Fruit fly (Drosophila melanogaster) whole organism, embryonic: ENCODE measurements around the gene Tehao.

Source experiments
- Abd-B ChIP-seq: fragments of 200-800 bp; sonication (Bioruptor generic); optimal IDR thresholded peaks from 2 replicates; lab custom pipeline; 2018; ENCODE audit warnings: missing biosample characterization, mild to moderate bottlenecking, missing genetic modification characterization, moderate library complexity
- Asciz ChIP-seq: fragments of 200-800 bp; sonication (Bioruptor generic); optimal IDR thresholded peaks from 2 replicates; lab custom pipeline; 2017; ENCODE audit warnings: missing biosample characterization, mild to moderate bottlenecking, missing genetic modification characterization, missing genetic modification reagents
- Bdp1 ChIP-seq: fragments of 200-800 bp; sonication (Bioruptor generic); optimal IDR thresholded peaks from 3 replicates; lab custom pipeline; 2016; ENCODE audit warnings: missing biosample characterization, missing genetic modification characterization
- CG11247 ChIP-seq: fragments of 200-800 bp; sonication (Bioruptor generic); IDR thresholded peaks from 2 replicates; pipeline ENCODE4 v1.3.6; 2022; ENCODE audit warnings: missing biosample characterization, missing genetic modification characterization
- CG11696 ChIP-seq: fragments of 200-800 bp; sonication (Bioruptor generic); IDR thresholded peaks from 2 replicates; pipeline ENCODE4 v1.3.6; 2022; ENCODE audit warnings: missing biosample characterization, missing genetic modification characterization
- CG11723 ChIP-seq: fragments of 200-800 bp; sonication (Bioruptor generic); optimal IDR thresholded peaks from 2 replicates; lab custom pipeline; 2017; ENCODE audit warnings: missing biosample characterization, mild to moderate bottlenecking, missing genetic modification characterization
- CG12236 ChIP-seq: fragments of 200-800 bp; sonication (Bioruptor generic); optimal IDR thresholded peaks from 2 replicates; lab custom pipeline; 2016; ENCODE audit warnings: missing biosample characterization, missing genetic modification characterization
- CG1233 ChIP-seq: fragments of 200-800 bp; sonication (Bioruptor generic); optimal IDR thresholded peaks from 4 replicates; lab custom pipeline; 2018; ENCODE audit warnings: missing biosample characterization, mild to moderate bottlenecking, missing genetic modification characterization
- CG12769 ChIP-seq: fragments of 200-800 bp; sonication (Bioruptor generic); optimal IDR thresholded peaks from 2 replicates; lab custom pipeline; 2019; ENCODE audit warnings: missing biosample characterization, mild to moderate bottlenecking, missing genetic modification characterization, moderate library complexity
- CG14050 ChIP-seq: fragments of 200-800 bp; sonication (Bioruptor generic); IDR thresholded peaks from 3 replicates; pipeline ENCODE4 v1.3.6; 2022; ENCODE audit warnings: missing biosample characterization, missing genetic modification characterization
- CG16813 ChIP-seq: fragments of 200-800 bp; sonication (Bioruptor generic); IDR thresholded peaks from 3 replicates; pipeline ENCODE4 v1.3.6; 2022; ENCODE audit warnings: missing biosample characterization, missing genetic modification characterization; ENCODE audit not compliant: partially characterized antibody
- CG17328 ChIP-seq: fragments of 200-800 bp; sonication (Bioruptor generic); IDR thresholded peaks from 2 replicates; pipeline ENCODE4 v1.3.6; 2022; ENCODE audit warnings: missing biosample characterization, missing genetic modification characterization
- CG17385 ChIP-seq: fragments of 200-800 bp; sonication (Bioruptor generic); optimal IDR thresholded peaks from 3 replicates; lab custom pipeline; 2018; ENCODE audit warnings: missing biosample characterization, mild to moderate bottlenecking, missing genetic modification characterization
- CG17912 ChIP-seq: fragments of 200-800 bp; sonication (Bioruptor generic); optimal IDR thresholded peaks from 2 replicates; lab custom pipeline; 2018; ENCODE audit warnings: missing biosample characterization, mild to moderate bottlenecking, missing genetic modification characterization
- CG18476 ChIP-seq: fragments of 200-800 bp; sonication (Bioruptor generic); optimal IDR thresholded peaks from 2 replicates; lab custom pipeline; 2016; ENCODE audit warnings: missing biosample characterization, mild to moderate bottlenecking, missing genetic modification characterization
- CG3847 ChIP-seq: fragments of 200-800 bp; sonication (Bioruptor generic); IDR thresholded peaks from 2 replicates; pipeline ENCODE4 v1.3.6; 2022; ENCODE audit warnings: missing biosample characterization, missing genetic modification characterization
- CG4328 ChIP-seq: fragments of 200-800 bp; sonication (Bioruptor generic); optimal IDR thresholded peaks from 3 replicates; lab custom pipeline; 2017; ENCODE audit warnings: missing biosample characterization, missing genetic modification reagents, missing genetic modification characterization
- CG4730 ChIP-seq: fragments of 200-800 bp; sonication (Bioruptor generic); IDR thresholded peaks from 2 replicates; pipeline ENCODE4 v1.3.6; 2022; ENCODE audit warnings: missing biosample characterization, missing genetic modification characterization
- CG5180 ChIP-seq: fragments of 200-800 bp; sonication (Bioruptor generic); optimal IDR thresholded peaks from 3 replicates; lab custom pipeline; 2017; ENCODE audit warnings: missing biosample characterization, missing genetic modification characterization, mild to moderate bottlenecking, moderate library complexity, missing genetic modification reagents
- CG6254 ChIP-seq: fragments of 200-800 bp; sonication (Bioruptor generic); optimal IDR thresholded peaks from 3 replicates; lab custom pipeline; 2017; ENCODE audit warnings: mild to moderate bottlenecking, missing biosample characterization, missing genetic modification reagents, missing genetic modification characterization
- CG6272 ChIP-seq: fragments of 200-800 bp; sonication (Bioruptor generic); IDR thresholded peaks from 2 replicates; pipeline ENCODE4 v1.3.6; 2022; ENCODE audit warnings: missing biosample characterization, missing genetic modification characterization
- CG8765 ChIP-seq: fragments of 200-800 bp; sonication (Bioruptor generic); IDR thresholded peaks from 2 replicates; pipeline ENCODE4 v1.3.6; 2022; ENCODE audit warnings: missing biosample characterization, missing genetic modification characterization
- CTCF ChIP-seq: fragments of 200-800 bp; sonication (Bioruptor generic); optimal IDR thresholded peaks from 2 replicates; lab custom pipeline; 2017; ENCODE audit warnings: missing biosample characterization, mild to moderate bottlenecking, missing genetic modification characterization, moderate library complexity
- CkIIα-i1 ChIP-seq: fragments of 200-800 bp; sonication (Bioruptor generic); IDR thresholded peaks from 2 replicates; pipeline ENCODE4 v1.3.6; 2022; ENCODE audit warnings: missing biosample characterization, missing genetic modification characterization
- CoRest ChIP-seq: fragments of 200-800 bp; sonication (Bioruptor generic); optimal IDR thresholded peaks from 3 replicates; lab custom pipeline; 2018; ENCODE audit warnings: missing biosample characterization, mild to moderate bottlenecking, missing genetic modification characterization, moderate library complexity
- D19A ChIP-seq: fragments of 200-800 bp; optimal IDR thresholded peaks from 3 replicates; lab custom pipeline; 2019; ENCODE audit warnings: missing biosample characterization, mild to moderate bottlenecking, missing genetic modification characterization, moderate library complexity
- E2f1 ChIP-seq: fragments of 200-800 bp; sonication (Bioruptor generic); IDR thresholded peaks from 2 replicates; pipeline ENCODE4 v1.3.6; 2022; ENCODE audit warnings: missing biosample characterization, missing genetic modification characterization
- Elba2 ChIP-seq: fragments of 200-800 bp; sonication (Bioruptor generic); optimal IDR thresholded peaks from 3 replicates; lab custom pipeline; 2016; ENCODE audit warnings: missing biosample characterization, missing genetic modification characterization
- Ets97D ChIP-seq: fragments of 200-800 bp; sonication (Bioruptor generic); optimal IDR thresholded peaks from 3 replicates; lab custom pipeline; 2016; ENCODE audit warnings: missing biosample characterization, missing genetic modification characterization
- Gug ChIP-seq: fragments of 200-800 bp; sonication (Bioruptor generic); IDR thresholded peaks from 4 replicates; pipeline ENCODE4 v1.3.6; 2022; ENCODE audit warnings: missing biosample characterization, missing genetic modification characterization
- Kr ChIP-seq: fragments of 200-800 bp; sonication (Bioruptor generic); optimal IDR thresholded peaks from 2 replicates; lab custom pipeline; 2017; ENCODE audit warnings: missing biosample characterization, mild to moderate bottlenecking, missing genetic modification characterization
- Max ChIP-seq: fragments of 200-800 bp; sonication (Bioruptor generic); optimal IDR thresholded peaks from 2 replicates; lab custom pipeline; 2016; ENCODE audit warnings: missing biosample characterization, mild to moderate bottlenecking, missing genetic modification characterization
- Meics ChIP-seq: fragments of 200-800 bp; sonication (Bioruptor generic); optimal IDR thresholded peaks from 2 replicates; lab custom pipeline; 2017; ENCODE audit warnings: missing biosample characterization, mild to moderate bottlenecking, missing genetic modification characterization
- Neu2 ChIP-seq: fragments of 200-800 bp; sonication (Bioruptor generic); optimal IDR thresholded peaks from 3 replicates; lab custom pipeline; 2016; ENCODE audit warnings: missing biosample characterization, missing genetic modification characterization, borderline replicate concordance
- Ravus ChIP-seq: fragments of 200-800 bp; sonication (Bioruptor generic); IDR thresholded peaks from 2 replicates; pipeline ENCODE4 v1.3.6; 2022; ENCODE audit warnings: missing biosample characterization, missing genetic modification characterization
- Scr ChIP-seq: fragments of 200-800 bp; sonication (Bioruptor generic); IDR thresholded peaks from 2 replicates; pipeline ENCODE4 v1.3.6; 2022; ENCODE audit warnings: missing biosample characterization, missing genetic modification characterization; ENCODE audit not compliant: partially characterized antibody
- Ssrp ChIP-seq: fragments of 200-800 bp; sonication (Bioruptor generic); optimal IDR thresholded peaks from 2 replicates; lab custom pipeline; 2018; ENCODE audit warnings: missing biosample characterization, mild to moderate bottlenecking, missing genetic modification characterization, moderate library complexity
- bab2 ChIP-seq: fragments of 200-800 bp; sonication (Bioruptor generic); optimal IDR thresholded peaks from 2 replicates; lab custom pipeline; 2016; ENCODE audit warnings: missing biosample characterization, missing genetic modification characterization
- chinmo ChIP-seq: fragments of 200-800 bp; sonication (Bioruptor generic); IDR thresholded peaks from 4 replicates; pipeline ENCODE4 v1.3.6; 2022; ENCODE audit warnings: missing biosample characterization, missing genetic modification characterization; ENCODE audit not compliant: partially characterized antibody
- danr ChIP-seq: fragments of 200-800 bp; sonication (Bioruptor generic); IDR thresholded peaks from 2 replicates; pipeline ENCODE4 v1.3.6; 2022; ENCODE audit warnings: missing biosample characterization, missing genetic modification characterization
- dimm ChIP-seq: fragments of 200-800 bp; sonication (Bioruptor generic); IDR thresholded peaks from 2 replicates; pipeline ENCODE4 v1.3.6; 2022; ENCODE audit warnings: missing biosample characterization, missing genetic modification characterization
- exex ChIP-seq: fragments of 200-800 bp; sonication (Bioruptor generic); optimal IDR thresholded peaks from 4 replicates; lab custom pipeline; 2018; ENCODE audit warnings: missing biosample characterization, mild to moderate bottlenecking, missing genetic modification characterization, moderate library complexity
- fu2 ChIP-seq: fragments of 200-800 bp; sonication (Bioruptor generic); optimal IDR thresholded peaks from 2 replicates; lab custom pipeline; 2016; ENCODE audit warnings: missing biosample characterization, missing genetic modification characterization
- hkb ChIP-seq, 2 experiments: fragments of 200-800 bp in 1 of 2; fragments of >200 bp in 1 of 2; sonication (Bioruptor generic) in 1 of 2; IDR thresholded peaks in 1 of 2; optimal IDR thresholded peaks in 1 of 2; 2 replicates each; pipeline versions ENCODE4 v1.3.6 to Lab custom; 2017 to 2022; ENCODE audit warnings: missing biosample characterization in 1 of 2, missing genetic modification characterization in 1 of 2
- knrl ChIP-seq: fragments of 200-800 bp; sonication (Bioruptor generic); IDR thresholded peaks from 3 replicates; pipeline ENCODE4 v1.3.6; 2022; ENCODE audit warnings: missing biosample characterization, missing genetic modification characterization; ENCODE audit not compliant: partially characterized antibody
- pb ChIP-seq: fragments of 200-800 bp; sonication (Bioruptor generic); optimal IDR thresholded peaks from 3 replicates; lab custom pipeline; 2016; ENCODE audit warnings: missing biosample characterization, missing genetic modification characterization
- prd ChIP-seq, 3 experiments: fragments of >200 bp in 2 of 3; fragments of 200-800 bp in 1 of 3; sonication (Bioruptor generic) in 1 of 3; optimal IDR thresholded peaks in 2 of 3; IDR thresholded peaks in 1 of 3; 2 replicates in 2 of 3; 3 replicates in 1 of 3; pipeline versions ENCODE4 v1.3.6 to Lab custom; 2017 to 2022; ENCODE audit warnings: missing biosample characterization in 1 of 3, missing genetic modification characterization in 1 of 3
- schlank ChIP-seq: fragments of 200-800 bp; sonication (Bioruptor generic); optimal IDR thresholded peaks from 2 replicates; lab custom pipeline; 2018; ENCODE audit warnings: missing biosample characterization, mild to moderate bottlenecking, missing genetic modification characterization
- slbo ChIP-seq: fragments of 200-800 bp; sonication (Bioruptor generic); IDR thresholded peaks from 2 replicates; pipeline ENCODE4 v1.3.6; 2022; ENCODE audit warnings: missing biosample characterization, missing genetic modification characterization
- z ChIP-seq: fragments of 200-800 bp; sonication (Bioruptor generic); IDR thresholded peaks from 3 replicates; pipeline ENCODE4 v1.3.6; 2022; ENCODE audit warnings: missing biosample characterization, missing genetic modification characterization

The Tehao gene

dm6 chr2L:13387255-13387654 lies 48.2 kb upstream of the Tehao start, which contains the start of the genes Ing5 and CG7099 (continued):
- TF ChIP-seq Ets97D (peak; percentile 86), Meics (GFP tag; lab: Kevin White, UChicago) (peak; percentile 95), CG17328 (peak; percentile 96), Abd-B (GFP tag; lab: Kevin White, UChicago) (peak; percentile 98), CG4730 (GFP tag; lab: Robert Waterston, UW) (peak; percentile 97), CG6254 (GFP tag; lab: Kevin White, UChicago) (peak; percentile 87), prd (optimal IDR thresholded peaks at IDR 0.05; lab: Kevin White, UChicago) (no peak), prd (GFP tag; IDR thresholded peaks at IDR 0.05; lab: Robert Waterston, UW) (peak; percentile 98), CoRest (tag; lab: Kevin White, UChicago) (peak; percentile 98), Neu2 (GFP tag; lab: Kevin White, UChicago) (no peak), CG14050 (peak; percentile 93), CG17912 (GFP tag; lab: Kevin White, UChicago) (peak; percentile 83), Asciz (peak; percentile 90), Ssrp (tag; lab: Kevin White, UChicago) (peak; percentile 97), CG1233 (GFP tag; lab: Kevin White, UChicago) (peak; percentile 94), CG11247 (GFP tag; lab: Robert Waterston, UW) (peak; percentile 95), Bdp1 (peak; percentile 93), exex (tag; lab: Kevin White, UChicago) (peak; percentile 97), Max (GFP tag; lab: Kevin White, UChicago) (peak; percentile 98), CTCF (GFP tag; lab: Kevin White, UChicago) (peak; percentile 60), CG17385 (GFP tag; lab: Kevin White, UChicago) (peak; percentile 88), CG4328 (GFP tag; lab: Kevin White, UChicago) (peak; percentile 94), bab2 (GFP tag; lab: Kevin White, UChicago) (peak; percentile 94), z (GFP tag; lab: Robert Waterston, UW) (peak; percentile 49; the same call in 1 of the 3 replicates), Elba2 (GFP tag; lab: Kevin White, UChicago) (peak; percentile 79), D19A (tag; lab: Kevin White, UChicago) (peak; percentile 89), dimm (GFP tag; lab: Robert Waterston, UW) (peak; percentile 76), E2f1 (peak; percentile 96), Ravus (peak; percentile 92), Gug (peak; percentile 96), CkIIα-i1 (GFP tag; lab: Robert Waterston, UW) (peak; percentile 73; the same call in 1 of the 2 replicates), CG16813 (peak; percentile 62), hkb (optimal IDR thresholded peaks at IDR 0.05; lab: Kevin White, UChicago) (no peak), hkb (GFP tag; IDR thresholded peaks at IDR 0.05; lab: Robert Waterston, UW) (peak; percentile 95), CG8765 (GFP tag; lab: Robert Waterston, UW) (peak; percentile 96), danr (peak; percentile 90), CG6272 (GFP tag; lab: Robert Waterston, UW) (peak; percentile 98), slbo (peak; percentile 99), CG11723 (GFP tag; lab: Kevin White, UChicago) (peak; percentile 89), CG12236 (peak; percentile 73), knrl (peak; percentile 78), CG12769 (tag; lab: Kevin White, UChicago) (no peak), schlank (tag; lab: Kevin White, UChicago) (peak; percentile 80), fu2 (GFP tag; lab: Kevin White, UChicago) (peak; percentile 82), chinmo (GFP tag; lab: Robert Waterston, UW) (no peak), CG18476 (peak; percentile 95), CG5180 (GFP tag; lab: Kevin White, UChicago) (no peak), Kr (GFP tag; lab: Kevin White, UChicago) (no peak), CG3847 (GFP tag; lab: Robert Waterston, UW) (peak; percentile 97), Scr (GFP tag; lab: Robert Waterston, UW) (peak; percentile 67), CG11696 (peak; percentile 82), pb (GFP tag; lab: Kevin White, UChicago) (peak; percentile 67)
